Worm (Caenorhabditis elegans) whole organism, L3 larva: ENCODE results near the gene ung-1.

Experiments
- R02D3.7 ChIP-seq: fragments of 150-350 bp; optimal IDR thresholded peaks from 2 replicates; lab custom pipeline; 2014; ENCODE audit warnings: missing biosample characterization, missing genetic modification characterization
- ceh-16 ChIP-seq: sonication (generic microtip); optimal IDR thresholded peaks from 2 replicates; lab custom pipeline; 2017; ENCODE audit warnings: missing biosample characterization, missing genetic modification characterization
- daf-12 ChIP-seq: fragments of 150-350 bp; optimal IDR thresholded peaks from 2 replicates; lab custom pipeline; 2014; ENCODE audit warnings: missing biosample characterization, missing genetic modification reagents, missing genetic modification characterization
- egl-27 ChIP-seq: sonication (generic microtip); optimal IDR thresholded peaks from 4 replicates; lab custom pipeline; 2017; ENCODE audit warnings: missing biosample characterization, missing genetic modification reagents, missing genetic modification characterization
- lin-15B ChIP-seq: fragments of 150-350 bp; optimal IDR thresholded peaks from 2 replicates; lab custom pipeline; 2014; ENCODE audit warnings: missing biosample characterization, missing genetic modification characterization
- nhr-11 ChIP-seq: fragments of 150-350 bp; optimal IDR thresholded peaks from 2 replicates; lab custom pipeline; 2014; ENCODE audit warnings: missing biosample characterization, missing genetic modification characterization
- nhr-237 ChIP-seq: fragments of 150-350 bp; optimal IDR thresholded peaks from 2 replicates; lab custom pipeline; 2014; ENCODE audit warnings: missing biosample characterization, missing genetic modification characterization
- nhr-28 ChIP-seq: fragments of 150-350 bp; optimal IDR thresholded peaks from 2 replicates; lab custom pipeline; 2014; ENCODE audit warnings: missing biosample characterization, missing genetic modification characterization
- nhr-76 ChIP-seq: fragments of 150-350 bp; sonication (generic microtip); optimal IDR thresholded peaks from 5 replicates; lab custom pipeline; 2014; ENCODE audit warnings: missing biosample characterization, missing genetic modification characterization
- snpc-4 ChIP-seq: fragments of 150-350 bp; optimal IDR thresholded peaks from 2 replicates; lab custom pipeline; 2014; ENCODE audit warnings: missing biosample characterization, missing genetic modification characterization
- unc-62 ChIP-seq: fragments of 150-350 bp; sonication (generic microtip); optimal IDR thresholded peaks from 4 replicates; lab custom pipeline; 2014; ENCODE audit warnings: missing biosample characterization, missing genetic modification reagents, missing genetic modification characterization
- ztf-11 ChIP-seq: fragments of 150-350 bp; optimal IDR thresholded peaks from 2 replicates; lab custom pipeline; 2014; ENCODE audit warnings: missing biosample characterization, missing genetic modification characterization

DNA sequence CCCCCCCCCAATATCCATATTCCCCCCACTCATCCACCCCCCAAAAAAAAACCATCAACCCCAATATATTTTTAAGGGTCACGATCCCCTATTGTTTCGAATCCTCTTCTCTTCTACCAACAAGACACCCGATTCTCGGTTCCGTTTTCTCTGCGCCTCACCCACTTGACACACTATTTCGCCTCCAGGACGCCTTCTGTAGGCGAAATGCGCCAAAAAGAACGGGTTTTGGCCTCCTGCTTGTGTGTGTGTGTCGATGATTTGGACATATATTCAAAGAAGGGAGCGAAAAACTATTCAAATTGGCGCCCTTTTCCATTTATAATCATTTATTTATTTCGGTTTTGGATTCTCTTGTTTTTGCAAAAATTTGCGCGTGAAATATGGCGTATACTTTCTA is 39.2 kb upstream of the ung-1 start:
- TF ChIP-seq daf-12 (tag; lab: Kevin White, UChicago) (no peak), nhr-28 (no peak), unc-62 (GFP tag; lab: Kevin White, UChicago) (no peak), ceh-16 (tag; lab: Kevin White, UChicago) (no peak), snpc-4 (tag; lab: Kevin White, UChicago) (no peak), nhr-76 (no peak), lin-15B (no peak), nhr-237 (tag; lab: Kevin White, UChicago) (no peak), R02D3.7 (no peak), nhr-11 (tag; lab: Kevin White, UChicago) (no peak), egl-27 (tag; lab: Kevin White, UChicago) (no peak), ztf-11 (no peak)
